Fruit fly (Drosophila melanogaster) whole organism, embryonic: ENCODE measurements around the gene Adsl.
A peak's percentile ranks its signal among the peaks of the same experiment; 100 is the strongest.

Source experiments
- Abd-B ChIP-seq: fragments of 200-800 bp; sonication (Bioruptor generic); optimal IDR thresholded peaks from 2 replicates; lab custom pipeline; 2018; ENCODE audit warnings: missing biosample characterization, mild to moderate bottlenecking, missing genetic modification characterization, moderate library complexity
- B-H2 ChIP-seq: fragments of 200-800 bp; sonication (Bioruptor generic); optimal IDR thresholded peaks from 2 replicates; lab custom pipeline; 2018; ENCODE audit warnings: missing biosample characterization, mild to moderate bottlenecking, missing genetic modification characterization
- BtbVII ChIP-seq: fragments of 200-800 bp; sonication (Bioruptor generic); optimal IDR thresholded peaks from 3 replicates; lab custom pipeline; 2017; ENCODE audit warnings: missing biosample characterization, mild to moderate bottlenecking, missing genetic modification characterization
- CG10147 ChIP-seq: fragments of 200-800 bp; sonication (Bioruptor generic); optimal IDR thresholded peaks from 2 replicates; lab custom pipeline; 2019; ENCODE audit warnings: missing biosample characterization, mild to moderate bottlenecking, missing genetic modification characterization, moderate library complexity
- CG10274 ChIP-seq: fragments of 200-800 bp; sonication (Bioruptor generic); optimal IDR thresholded peaks from 3 replicates; lab custom pipeline; 2017; ENCODE audit warnings: missing biosample characterization, mild to moderate bottlenecking, missing genetic modification characterization
- CG10979 ChIP-seq: fragments of 200-800 bp; sonication (Bioruptor generic); optimal IDR thresholded peaks from 2 replicates; lab custom pipeline; 2018; ENCODE audit warnings: missing biosample characterization, mild to moderate bottlenecking, missing genetic modification characterization, moderate library complexity
- CG11247 ChIP-seq: fragments of 200-800 bp; sonication (Bioruptor generic); IDR thresholded peaks from 2 replicates; pipeline ENCODE4 v1.3.6; 2022; ENCODE audit warnings: missing biosample characterization, missing genetic modification characterization
- CG12104 ChIP-seq: fragments of 200-800 bp; sonication (Bioruptor generic); optimal IDR thresholded peaks from 3 replicates; lab custom pipeline; 2016; ENCODE audit warnings: missing biosample characterization, missing genetic modification characterization
- CG12769 ChIP-seq: fragments of 200-800 bp; sonication (Bioruptor generic); optimal IDR thresholded peaks from 2 replicates; lab custom pipeline; 2019; ENCODE audit warnings: missing biosample characterization, mild to moderate bottlenecking, missing genetic modification characterization, moderate library complexity
- CG13123 ChIP-seq: fragments of 200-800 bp; sonication (Bioruptor generic); optimal IDR thresholded peaks from 2 replicates; lab custom pipeline; 2016; ENCODE audit warnings: missing biosample characterization, missing genetic modification characterization
- CG14860 ChIP-seq: fragments of 200-800 bp; sonication (Bioruptor generic); IDR thresholded peaks from 3 replicates; pipeline ENCODE4 v1.3.6; 2022; ENCODE audit warnings: missing biosample characterization, missing genetic modification characterization; ENCODE audit not compliant: partially characterized antibody
- CG15269 ChIP-seq: fragments of 200-800 bp; sonication (Bioruptor generic); optimal IDR thresholded peaks from 2 replicates; lab custom pipeline; 2018; ENCODE audit warnings: missing biosample characterization, mild to moderate bottlenecking, missing genetic modification characterization, moderate library complexity
- CG15514 ChIP-seq: fragments of 200-800 bp; sonication (Bioruptor generic); optimal IDR thresholded peaks from 3 replicates; lab custom pipeline; 2017; ENCODE audit warnings: missing biosample characterization, missing genetic modification characterization, mild to moderate bottlenecking, moderate library complexity, missing genetic modification reagents
- CG2116 ChIP-seq: fragments of 200-800 bp; sonication (Bioruptor generic); optimal IDR thresholded peaks from 3 replicates; lab custom pipeline; 2018; ENCODE audit warnings: missing biosample characterization, mild to moderate bottlenecking, missing genetic modification characterization
- CG30431 ChIP-seq: fragments of 200-800 bp; sonication (Bioruptor generic); optimal IDR thresholded peaks from 2 replicates; lab custom pipeline; 2017; ENCODE audit warnings: missing biosample characterization, missing genetic modification characterization
- CG31365 ChIP-seq: fragments of 200-800 bp; sonication (Bioruptor generic); optimal IDR thresholded peaks from 2 replicates; lab custom pipeline; 2018; ENCODE audit warnings: missing biosample characterization, mild to moderate bottlenecking, missing genetic modification characterization
- CG32767 ChIP-seq: fragments of 200-800 bp; sonication (Bioruptor generic); IDR thresholded peaks from 2 replicates; pipeline ENCODE4 v1.3.6; 2022; ENCODE audit warnings: missing biosample characterization, missing genetic modification characterization
- CG33557 ChIP-seq: fragments of 200-800 bp; sonication (Bioruptor generic); optimal IDR thresholded peaks from 2 replicates; lab custom pipeline; 2019; ENCODE audit warnings: missing biosample characterization, mild to moderate bottlenecking, missing genetic modification characterization, moderate library complexity
- CG3995 ChIP-seq: fragments of 200-800 bp; sonication (Bioruptor generic); optimal IDR thresholded peaks from 3 replicates; lab custom pipeline; 2016; ENCODE audit warnings: missing biosample characterization, missing genetic modification characterization
- CG5953 ChIP-seq: fragments of 200-800 bp; sonication (Bioruptor generic); IDR thresholded peaks from 2 replicates; pipeline ENCODE4 v1.3.6; 2022; ENCODE audit warnings: missing biosample characterization, missing genetic modification characterization
- CG8281 ChIP-seq: fragments of 200-800 bp; sonication (Bioruptor generic); optimal IDR thresholded peaks from 2 replicates; lab custom pipeline; 2018; ENCODE audit warnings: missing biosample characterization, mild to moderate bottlenecking, missing genetic modification characterization, moderate library complexity
- CG9437 ChIP-seq: fragments of 200-800 bp; sonication (Bioruptor generic); optimal IDR thresholded peaks from 2 replicates; lab custom pipeline; 2018; ENCODE audit warnings: missing biosample characterization, mild to moderate bottlenecking, missing genetic modification characterization
- CHES-1-like ChIP-seq: fragments of 200-800 bp; sonication (Bioruptor generic); optimal IDR thresholded peaks from 2 replicates; lab custom pipeline; 2016; ENCODE audit warnings: missing biosample characterization, missing genetic modification characterization
- Doc3 ChIP-seq: fragments of 200-800 bp; sonication (Bioruptor generic); IDR thresholded peaks from 3 replicates; pipeline ENCODE4 v1.3.6; 2022; ENCODE audit warnings: missing biosample characterization, missing genetic modification characterization; ENCODE audit not compliant: partially characterized antibody
- Ets65A ChIP-seq: fragments of 200-800 bp; sonication (Bioruptor generic); peaks from one replicate; lab custom pipeline; 2016; ENCODE audit warnings: missing biosample characterization, missing genetic modification characterization
- GATAe ChIP-seq: fragments of 200-800 bp; sonication (Bioruptor generic); conservative IDR thresholded peaks from 2 replicates; pipeline ENCODE4 v1.3.6; 2022; ENCODE audit warnings: missing biosample characterization, missing genetic modification characterization
- Hmr ChIP-seq: fragments of 200-800 bp; sonication (Bioruptor generic); optimal IDR thresholded peaks from 3 replicates; lab custom pipeline; 2017; ENCODE audit warnings: mild to moderate bottlenecking, missing biosample characterization, missing genetic modification reagents, missing genetic modification characterization
- Max ChIP-seq: fragments of 200-800 bp; sonication (Bioruptor generic); optimal IDR thresholded peaks from 2 replicates; lab custom pipeline; 2016; ENCODE audit warnings: missing biosample characterization, mild to moderate bottlenecking, missing genetic modification characterization
- NFAT ChIP-seq: fragments of 200-800 bp; sonication (Bioruptor generic); IDR thresholded peaks from 2 replicates; pipeline ENCODE4 v1.3.6; 2022; ENCODE audit warnings: missing biosample characterization, missing genetic modification characterization
- Nf-YA ChIP-seq: fragments of 200-800 bp; sonication (Bioruptor generic); IDR thresholded peaks from 2 replicates; pipeline ENCODE4 v1.3.6; 2022; ENCODE audit warnings: missing biosample characterization, missing genetic modification characterization
- Oaz ChIP-seq: fragments of 200-800 bp; sonication (Bioruptor generic); IDR thresholded peaks from 2 replicates; pipeline ENCODE4 v1.3.6; 2022; ENCODE audit warnings: missing biosample characterization, missing genetic modification characterization
- Poxn ChIP-seq: fragments of 200-800 bp; sonication (Bioruptor generic); IDR thresholded peaks from 2 replicates; pipeline ENCODE4 v1.3.6; 2022; ENCODE audit warnings: missing biosample characterization, missing genetic modification characterization
- Sox102F ChIP-seq: fragments of 200-800 bp; sonication (Bioruptor generic); optimal IDR thresholded peaks from 2 replicates; lab custom pipeline; 2018; ENCODE audit warnings: missing biosample characterization, mild to moderate bottlenecking, missing genetic modification characterization, moderate library complexity
- abd-A ChIP-seq: fragments of 200-800 bp; sonication (Bioruptor generic); optimal IDR thresholded peaks from 3 replicates; lab custom pipeline; 2019; ENCODE audit warnings: missing biosample characterization, mild to moderate bottlenecking, missing genetic modification characterization, moderate library complexity
- ac ChIP-seq: fragments of 200-800 bp; sonication (Bioruptor generic); optimal IDR thresholded peaks from 3 replicates; lab custom pipeline; 2017; ENCODE audit warnings: missing biosample characterization, mild to moderate bottlenecking, missing genetic modification characterization
- bbx ChIP-seq: fragments of 200-800 bp; sonication (Bioruptor generic); IDR thresholded peaks from 2 replicates; pipeline ENCODE4 v1.3.6; 2022; ENCODE audit warnings: missing biosample characterization, missing genetic modification characterization; ENCODE audit not compliant: partially characterized antibody
- croc ChIP-seq: fragments of 200-800 bp; sonication (Bioruptor generic); conservative IDR thresholded peaks from 3 replicates; pipeline ENCODE4 v1.3.6; 2022; ENCODE audit warnings: missing biosample characterization, missing genetic modification characterization
- dati ChIP-seq: fragments of 200-800 bp; sonication (Bioruptor generic); IDR thresholded peaks from 2 replicates; pipeline ENCODE4 v1.3.6; 2022; ENCODE audit warnings: missing biosample characterization, missing genetic modification characterization
- dmrt99B ChIP-seq: fragments of 200-800 bp; sonication (Bioruptor generic); optimal IDR thresholded peaks from 2 replicates; lab custom pipeline; 2018; ENCODE audit warnings: missing biosample characterization, mild to moderate bottlenecking, missing genetic modification characterization, moderate library complexity
- ewg ChIP-seq: fragments of 200-800 bp; sonication (Bioruptor generic); optimal IDR thresholded peaks from 3 replicates; lab custom pipeline; 2017; ENCODE audit warnings: mild to moderate bottlenecking, missing biosample characterization, missing genetic modification reagents, missing genetic modification characterization
- gem ChIP-seq: fragments of 200-800 bp; sonication (Bioruptor generic); optimal IDR thresholded peaks from 2 replicates; lab custom pipeline; 2019; ENCODE audit warnings: missing biosample characterization, mild to moderate bottlenecking, missing genetic modification characterization, moderate library complexity
- oc ChIP-seq: fragments of 200-800 bp; sonication (Bioruptor generic); optimal IDR thresholded peaks from 2 replicates; lab custom pipeline; 2018; ENCODE audit warnings: missing biosample characterization, mild to moderate bottlenecking, missing genetic modification characterization, moderate library complexity
- pros ChIP-seq: fragments of 200-800 bp; sonication (Bioruptor generic); optimal IDR thresholded peaks from 3 replicates; lab custom pipeline; 2019; ENCODE audit warnings: missing biosample characterization, mild to moderate bottlenecking, missing genetic modification characterization, moderate library complexity
- ranshi ChIP-seq: fragments of 200-800 bp; sonication (Bioruptor generic); IDR thresholded peaks from 2 replicates; pipeline ENCODE4 v1.3.6; 2022; ENCODE audit warnings: missing biosample characterization, missing genetic modification characterization
- ro ChIP-seq: fragments of 200-800 bp; sonication (Bioruptor generic); IDR thresholded peaks from 2 replicates; pipeline ENCODE4 v1.3.6; 2022; ENCODE audit warnings: missing biosample characterization, missing genetic modification characterization
- row ChIP-seq: fragments of 200-800 bp; sonication (Bioruptor generic); IDR thresholded peaks from 3 replicates; pipeline ENCODE4 v1.3.6; 2022; ENCODE audit warnings: missing biosample characterization, missing genetic modification characterization
- sd ChIP-seq: fragments of 200-800 bp; sonication (Bioruptor generic); optimal IDR thresholded peaks from 3 replicates; lab custom pipeline; 2018; ENCODE audit warnings: missing biosample characterization, mild to moderate bottlenecking, missing genetic modification characterization, moderate library complexity
- sim ChIP-seq: fragments of 200-800 bp; sonication (Bioruptor generic); IDR thresholded peaks from 2 replicates; pipeline ENCODE4 v1.3.6; 2022; ENCODE audit warnings: missing biosample characterization, missing genetic modification characterization
- tx ChIP-seq: fragments of 200-800 bp; sonication (Bioruptor generic); optimal IDR thresholded peaks from 2 replicates; lab custom pipeline; 2016; ENCODE audit warnings: missing biosample characterization, missing genetic modification characterization
- usp ChIP-seq: fragments of >200 bp; optimal IDR thresholded peaks from 2 replicates; lab custom pipeline; 2017; ENCODE audit warnings: missing biosample characterization, missing genetic modification characterization

Gene Adsl

DNA sequence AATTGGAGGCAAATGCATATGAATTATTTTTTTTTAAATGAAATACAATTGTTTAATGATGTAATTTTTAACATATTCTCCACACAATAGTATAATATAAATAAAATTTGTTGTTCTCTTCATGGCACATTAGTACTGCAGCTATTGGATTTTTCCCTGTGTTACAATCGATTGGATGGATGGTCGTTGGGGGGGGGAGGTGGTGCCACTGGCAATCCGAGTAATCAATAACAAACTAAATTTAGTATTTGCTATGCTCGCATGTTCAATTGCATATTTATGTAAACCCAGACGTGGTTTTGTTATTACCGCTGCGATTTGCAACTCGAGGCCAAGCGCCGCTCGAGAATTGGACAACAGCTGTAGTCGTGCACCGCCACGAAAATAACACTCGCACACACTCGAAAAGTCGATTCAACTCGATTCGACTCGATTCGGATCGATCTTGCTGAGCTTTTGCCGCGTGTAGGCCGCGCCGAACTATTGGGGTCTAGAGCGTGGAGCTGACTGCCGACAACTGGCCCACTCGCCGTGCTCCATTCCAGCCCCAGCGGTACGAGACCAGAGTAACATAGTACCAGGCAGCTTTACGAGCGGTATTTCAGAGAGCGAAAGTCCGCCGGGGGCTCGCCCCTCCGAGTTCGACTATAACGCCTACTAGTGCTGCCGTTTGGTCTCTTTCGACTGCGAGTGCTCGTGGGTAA is 33.5 kb downstream of the Adsl start, which contains the start of gene CG18622 (continued):
- TF ChIP-seq CG12769 (peak; percentile 54), tx (no peak), CG10979 (no peak), CG13123 (GFP tag; lab: Kevin White, UChicago) (no peak), CG15269 (tag; lab: Kevin White, UChicago) (no peak), BtbVII (no peak), CG3995 (GFP tag; lab: Kevin White, UChicago) (no peak), CG12104 (GFP tag; lab: Kevin White, UChicago) (no peak), CG8281 (tag; lab: Kevin White, UChicago) (no peak), CG15514 (GFP tag; lab: Kevin White, UChicago) (peak; percentile 30), CG5953 (GFP tag; lab: Robert Waterston, UW) (no peak), Ets65A (GFP tag; lab: Kevin White, UChicago) (no peak), Max (no peak), Abd-B (no peak), usp (GFP tag; lab: Kevin White, UChicago) (no peak), Hmr (GFP tag; lab: Kevin White, UChicago) (no peak), Oaz (no peak), gem (peak; percentile 46), ewg (no peak), sim (GFP tag; lab: Robert Waterston, UW) (no peak), CG31365 (no peak), CG32767 (no peak), ranshi (GFP tag; lab: Robert Waterston, UW) (peak; percentile 35; the same call in 1 of the 2 replicates), Poxn (GFP tag; lab: Robert Waterston, UW) (no peak), CG30431 (GFP tag; lab: Kevin White, UChicago) (no peak), CG11247 (GFP tag; lab: Robert Waterston, UW) (no peak), row (GFP tag; lab: Robert Waterston, UW) (no peak; the same call in 2 of the 3 replicates), Doc3 (GFP tag; lab: Robert Waterston, UW) (no peak), CG2116 (GFP tag; lab: Kevin White, UChicago) (no peak), bbx (GFP tag; lab: Robert Waterston, UW) (no peak; the same call in 1 of the 2 replicates), CHES-1-like (GFP tag; lab: Kevin White, UChicago) (no peak), CG33557 (GFP tag; lab: Kevin White, UChicago) (no peak), abd-A (tag; lab: Kevin White, UChicago) (peak; percentile 66), CG10147 (GFP tag; lab: Kevin White, UChicago) (no peak), B-H2 (GFP tag; lab: Kevin White, UChicago) (peak; percentile 19), CG14860 (GFP tag; lab: Robert Waterston, UW) (no peak), ac (no peak), pros (GFP tag; lab: Kevin White, UChicago) (no peak), CG10274 (no peak), ro (no peak), sd (tag; lab: Kevin White, UChicago) (peak; percentile 61), Sox102F (GFP tag; lab: Kevin White, UChicago) (peak; percentile 28), oc (tag; lab: Kevin White, UChicago) (peak; percentile 34), GATAe (GFP tag; lab: Robert Waterston, UW) (no peak), NFAT (GFP tag; lab: Robert Waterston, UW) (no peak), CG9437 (GFP tag; lab: Kevin White, UChicago) (no peak), Nf-YA (GFP tag; lab: Robert Waterston, UW) (no peak), croc (GFP tag; lab: Robert Waterston, UW) (no peak), dati (no peak), dmrt99B (tag; lab: Kevin White, UChicago) (no peak)
